Comparison of ENCODE assay signal across 6 fruit fly cellular contexts in the genomic region with DNA sequence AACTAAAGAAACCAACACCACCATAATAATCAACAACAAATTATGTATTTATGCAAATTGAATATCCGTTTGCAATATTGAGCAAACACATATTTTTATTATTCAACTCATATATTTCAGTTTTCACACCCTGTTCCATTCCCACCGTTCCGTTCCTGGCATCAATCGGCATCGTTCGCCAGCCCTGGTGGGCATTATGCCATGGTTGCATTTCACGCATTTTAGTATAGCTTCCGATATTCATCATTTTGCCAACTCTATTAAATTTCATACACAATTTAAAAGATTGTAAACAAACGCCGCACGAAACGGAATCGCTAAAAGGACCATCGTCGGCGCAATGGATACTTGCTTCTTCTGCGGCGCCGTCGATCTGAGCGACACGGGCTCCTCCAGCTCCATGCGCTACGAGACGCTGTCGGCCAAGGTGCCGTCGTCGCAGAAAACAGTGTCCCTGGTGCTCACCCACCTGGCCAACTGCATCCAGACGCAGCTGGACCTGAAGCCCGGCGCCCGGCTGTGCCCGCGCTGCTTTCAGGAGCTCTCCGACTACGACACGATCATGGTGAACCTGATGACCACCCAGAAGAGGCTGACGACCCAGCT.
TF ChIP-seq lines count a peak whose summit lies in the region.

A gene (plus strand): TSS at position 203 of the 606 bp plus-strand sequence.

- TF ChIP-seq CTCF in S2 (optimal IDR thresholded peaks at IDR 0.05; lab: Kevin White, UChicago) = peak; percentile 10 to 34
- peak; percentile 16 for TF ChIP-seq CTCF in whole organism, embryonic (GFP tag; optimal IDR thresholded peaks at IDR 0.05; lab: Kevin White, UChicago)

TF ChIP-seq in whole organism, adult, 20 proteins besides CTCF, POLR2A, EP300 and RAD21 (continues in another document):
- TF ChIP-seq kay (GFP tag; lab: Kevin White, UChicago; ENCODE audit: borderline replicate concordance) (no peak), CG12768 (GFP tag; optimal IDR thresholded peaks at IDR 0.05; lab: Kevin White, UChicago) (peak; percentile 65), ovo (GFP tag; optimal IDR thresholded peaks at IDR 0.05; lab: Kevin White, UChicago) (no peak), tj (GFP tag; optimal IDR thresholded peaks at IDR 0.05; lab: Kevin White, UChicago) (peak; percentile 85), bab1 (GFP tag; optimal IDR thresholded peaks at IDR 0.05; lab: Kevin White, UChicago) (peak; percentile 76), Mnt (GFP tag; optimal IDR thresholded peaks at IDR 0.05; lab: Kevin White, UChicago) (peak; percentile 85), CG14711 (tag; optimal IDR thresholded peaks at IDR 0.05; lab: Kevin White, UChicago) (peak; percentile 60), CG7101 (tag; optimal IDR thresholded peaks at IDR 0.05; lab: Kevin White, UChicago) (peak; percentile 74), toe (GFP tag; optimal IDR thresholded peaks at IDR 0.05; lab: Kevin White, UChicago) (peak; percentile 87), Crg-1 (GFP tag; optimal IDR thresholded peaks at IDR 0.05; lab: Kevin White, UChicago) (peak; percentile 71), Hr96 (GFP tag; optimal IDR thresholded peaks at IDR 0.05; lab: Kevin White, UChicago) (peak; percentile 90), Clk (GFP tag; optimal IDR thresholded peaks at IDR 0.05; lab: Kevin White, UChicago) (peak; percentile 59), cnc (optimal IDR thresholded peaks at IDR 0.05; lab: Kevin White, UChicago) (no peak), CG11617 (GFP tag; optimal IDR thresholded peaks at IDR 0.05; lab: Kevin White, UChicago) (peak; percentile 73), CG33017 (tag; optimal IDR thresholded peaks at IDR 0.05; lab: Kevin White, UChicago) (peak; percentile 61), CG5204 (GFP tag; optimal IDR thresholded peaks at IDR 0.05; lab: Kevin White, UChicago) (no peak)

TF ChIP-seq in whole organism, embryonic, 481 proteins besides CTCF, POLR2A, EP300 and RAD21 (continues in another document):
- no peak for TF ChIP-seq Elba2 (GFP tag; optimal IDR thresholded peaks at IDR 0.05; lab: Kevin White, UChicago)
- no peak for TF ChIP-seq Hmx (GFP tag; optimal IDR thresholded peaks at IDR 0.05; lab: Kevin White, UChicago)
- TF ChIP-seq zen2 (GFP tag; IDR thresholded peaks at IDR 0.05; lab: Robert Waterston, UW; ENCODE audit: partially characterized antibody) = no peak; the same call in 2 of the 3 replicates
- TF ChIP-seq CG4328 (GFP tag; optimal IDR thresholded peaks at IDR 0.05; lab: Kevin White, UChicago) = peak; percentile 57
- TF ChIP-seq CG11456 (GFP tag; IDR thresholded peaks at IDR 0.05; lab: Robert Waterston, UW) = peak; percentile 94
- TF ChIP-seq Fer2 (tag; optimal IDR thresholded peaks at IDR 0.05; lab: Kevin White, UChicago) = peak; percentile 42
- peak; percentile 55; the same call in 1 of the 2 replicates for TF ChIP-seq Adf1 (GFP tag; IDR thresholded peaks at IDR 0.05; lab: Robert Waterston, UW)
- peak; percentile 76 for TF ChIP-seq CG6791 (GFP tag; IDR thresholded peaks at IDR 0.05; lab: Robert Waterston, UW; ENCODE audit: partially characterized antibody)
- TF ChIP-seq CG3838 (GFP tag; optimal IDR thresholded peaks at IDR 0.05; lab: Kevin White, UChicago) = peak; percentile 20
- TF ChIP-seq exex (tag; optimal IDR thresholded peaks at IDR 0.05; lab: Kevin White, UChicago) = no peak
- TF ChIP-seq en (GFP tag; optimal IDR thresholded peaks at IDR 0.05; lab: Kevin White, UChicago) = peak; percentile 65
- TF ChIP-seq NC2β (GFP tag; optimal IDR thresholded peaks at IDR 0.05; lab: Kevin White, UChicago) = peak; percentile 86
- no peak for TF ChIP-seq Usf (GFP tag; optimal IDR thresholded peaks at IDR 0.05; lab: Kevin White, UChicago)
- peak; percentile 87 for TF ChIP-seq Dip3 (GFP tag; optimal IDR thresholded peaks at IDR 0.05; lab: Kevin White, UChicago)
- peak; percentile 66 for TF ChIP-seq CG9797 (GFP tag; optimal IDR thresholded peaks at IDR 0.05; lab: Kevin White, UChicago)
- TF ChIP-seq CG8281 (tag; optimal IDR thresholded peaks at IDR 0.05; lab: Kevin White, UChicago) = no peak

TF ChIP-seq in whole organism, prepupa, 60 proteins besides CTCF, POLR2A, EP300 and RAD21 (continues in another document):
- no peak for TF ChIP-seq pdm3 (GFP tag; optimal IDR thresholded peaks at IDR 0.05; lab: Kevin White, UChicago)
- TF ChIP-seq CG15336 (GFP tag; IDR thresholded peaks at IDR 0.05; lab: Robert Waterston, UW) = no peak
- no peak for TF ChIP-seq OdsH (GFP tag; optimal IDR thresholded peaks at IDR 0.05; lab: Kevin White, UChicago)
- TF ChIP-seq CG8319 (GFP tag; optimal IDR thresholded peaks at IDR 0.05; lab: Kevin White, UChicago) = no peak
- no peak for TF ChIP-seq Sox102F (GFP tag; optimal IDR thresholded peaks at IDR 0.05; lab: Kevin White, UChicago)
- no peak for TF ChIP-seq Lpt (GFP tag; optimal IDR thresholded peaks at IDR 0.05; lab: Kevin White, UChicago)
- no peak for TF ChIP-seq Met (GFP tag; optimal IDR thresholded peaks at IDR 0.05; lab: Kevin White, UChicago)
- TF ChIP-seq fd85E (GFP tag; optimal IDR thresholded peaks at IDR 0.05; lab: Kevin White, UChicago) = no peak
- TF ChIP-seq CG11294 (GFP tag; IDR thresholded peaks at IDR 0.05; lab: Robert Waterston, UW) = no peak
- no peak for TF ChIP-seq CG4318 (GFP tag; optimal IDR thresholded peaks at IDR 0.05; lab: Kevin White, UChicago)
- no peak for TF ChIP-seq CG8119 (GFP tag; IDR thresholded peaks at IDR 0.05; lab: Robert Waterston, UW)
- no peak for TF ChIP-seq Smox (GFP tag; optimal IDR thresholded peaks at IDR 0.05; lab: Kevin White, UChicago)
- TF ChIP-seq Hr4 (GFP tag; optimal IDR thresholded peaks at IDR 0.05; lab: Kevin White, UChicago) = no peak
- no peak for TF ChIP-seq CG6808 (GFP tag; optimal IDR thresholded peaks at IDR 0.05; lab: Kevin White, UChicago)
- TF ChIP-seq dac (GFP tag; optimal IDR thresholded peaks at IDR 0.05; lab: Kevin White, UChicago) = no peak
- peak; percentile 41; the same call in 1 of the 3 replicates for TF ChIP-seq eg (GFP tag; IDR thresholded peaks at IDR 0.05; lab: Robert Waterston, UW)
- no peak for TF ChIP-seq CG16779 (tag; optimal IDR thresholded peaks at IDR 0.05; lab: Kevin White, UChicago)
- no peak for TF ChIP-seq svp (GFP tag; lab: Kevin White, UChicago)
- no peak for TF ChIP-seq CG10669 (GFP tag; optimal IDR thresholded peaks at IDR 0.05; lab: Kevin White, UChicago)

TF ChIP-seq in whole organism, pupa, 21 proteins besides CTCF, POLR2A, EP300 and RAD21 (continues in another document):
- TF ChIP-seq CG8301 (tag; optimal IDR thresholded peaks at IDR 0.05; lab: Kevin White, UChicago) (no peak), CG32121 (GFP tag; IDR thresholded peaks at IDR 0.05; lab: Robert Waterston, UW) (no peak), rn (GFP tag; IDR thresholded peaks at IDR 0.05; lab: Robert Waterston, UW) (peak; percentile 42; the same call in 1 of the 2 replicates), CG34367 (tag; optimal IDR thresholded peaks at IDR 0.05; lab: Kevin White, UChicago) (no peak), CG4496 (GFP tag; IDR thresholded peaks at IDR 0.05; lab: Robert Waterston, UW) (peak; percentile 43; the same call in 2 of the 3 replicates), CG13204 (GFP tag; optimal IDR thresholded peaks at IDR 0.05; lab: Kevin White, UChicago) (no peak), Pif1B (GFP tag; optimal IDR thresholded peaks at IDR 0.05; lab: Kevin White, UChicago) (no peak), Pif1A (GFP tag; optimal IDR thresholded peaks at IDR 0.05; lab: Kevin White, UChicago) (no peak), fd96Ca (GFP tag; IDR thresholded peaks at IDR 0.05; lab: Robert Waterston, UW) (peak; percentile 70; the same call in 2 of the 3 replicates), Snoo (tag; optimal IDR thresholded peaks at IDR 0.05; lab: Kevin White, UChicago) (peak; percentile 65), EcR (GFP tag; optimal IDR thresholded peaks at IDR 0.05; lab: Kevin White, UChicago) (no peak), gl (tag; optimal IDR thresholded peaks at IDR 0.05; lab: Kevin White, UChicago) (no peak), D1 (tag; optimal IDR thresholded peaks at IDR 0.05; lab: Kevin White, UChicago) (no peak), CG12605 (GFP tag; IDR thresholded peaks at IDR 0.05; lab: Robert Waterston, UW) (no peak), CG10348 (GFP tag; IDR thresholded peaks at IDR 0.05; lab: Robert Waterston, UW) (no peak), CG15710 (tag; optimal IDR thresholded peaks at IDR 0.05; lab: Kevin White, UChicago) (peak; percentile 48), CG8159 (tag; optimal IDR thresholded peaks at IDR 0.05; lab: Kevin White, UChicago) (no peak), CG14655 (GFP tag; optimal IDR thresholded peaks at IDR 0.05; lab: Kevin White, UChicago) (no peak), CG9948 (tag; optimal IDR thresholded peaks at IDR 0.05; lab: Kevin White, UChicago) (no peak)

TF ChIP-seq in whole organism, wandering third instar larva, 38 proteins besides CTCF, POLR2A, EP300 and RAD21 (continues in another document):
- TF ChIP-seq dsf (GFP tag; optimal IDR thresholded peaks at IDR 0.05; lab: Kevin White, UChicago; ENCODE audit: borderline replicate concordance) = peak; percentile 43
- no peak for TF ChIP-seq Dfd (GFP tag; optimal IDR thresholded peaks at IDR 0.05; lab: Kevin White, UChicago)
- TF ChIP-seq rgr (GFP tag; optimal IDR thresholded peaks at IDR 0.05; lab: Kevin White, UChicago) = peak; percentile 80
- no peak for TF ChIP-seq woc (GFP tag; optimal IDR thresholded peaks at IDR 0.05; lab: Kevin White, UChicago)
- TF ChIP-seq foxo (GFP tag; optimal IDR thresholded peaks at IDR 0.05; lab: Kevin White, UChicago) = peak in 1 of 2 experiments; percentile 87
- TF ChIP-seq Hr83 (GFP tag; optimal IDR thresholded peaks at IDR 0.05; lab: Kevin White, UChicago; ENCODE audit: poor library complexity, severe bottlenecking) = peak; percentile 97
- TF ChIP-seq psq (GFP tag; optimal IDR thresholded peaks at IDR 0.05; lab: Kevin White, UChicago) = peak; percentile 35
- peak; percentile 5 for TF ChIP-seq CG32264 (GFP tag; optimal IDR thresholded peaks at IDR 0.05; lab: Kevin White, UChicago)
- peak; percentile 81 for TF ChIP-seq sv (GFP tag; optimal IDR thresholded peaks at IDR 0.05; lab: Kevin White, UChicago)
- TF ChIP-seq Dif (GFP tag; optimal IDR thresholded peaks at IDR 0.05; lab: Kevin White, UChicago; ENCODE audit: partially characterized antibody) = peak; percentile 18
- no peak for TF ChIP-seq brk (GFP tag; optimal IDR thresholded peaks at IDR 0.05; lab: Kevin White, UChicago)
- no peak for TF ChIP-seq sage (GFP tag; optimal IDR thresholded peaks at IDR 0.05; lab: Kevin White, UChicago)
- no peak for TF ChIP-seq Rel (GFP tag; optimal IDR thresholded peaks at IDR 0.05; lab: Kevin White, UChicago)
- TF ChIP-seq Rel (tag; optimal IDR thresholded peaks at IDR 0.05; lab: Kevin White, UChicago) = no peak
- no peak for TF ChIP-seq Vsx2 (GFP tag; optimal IDR thresholded peaks at IDR 0.05; lab: Kevin White, UChicago; ENCODE audit: partially characterized antibody)
- TF ChIP-seq OdsH (GFP tag; optimal IDR thresholded peaks at IDR 0.05; lab: Kevin White, UChicago) = peak; percentile 61
- peak; percentile 71 for TF ChIP-seq Sp1 (GFP tag; optimal IDR thresholded peaks at IDR 0.05; lab: Kevin White, UChicago)
- TF ChIP-seq HLH106 (tag; optimal IDR thresholded peaks at IDR 0.05; lab: Kevin White, UChicago) = peak; percentile 75
- no peak for TF ChIP-seq N (GFP tag; optimal IDR thresholded peaks at IDR 0.05; lab: Kevin White, UChicago)
- no peak for TF ChIP-seq Jra (GFP tag; optimal IDR thresholded peaks at IDR 0.05; lab: Kevin White, UChicago)
- peak; percentile 73 for TF ChIP-seq ey (GFP tag; optimal IDR thresholded peaks at IDR 0.05; lab: Kevin White, UChicago)
